Worm (Caenorhabditis elegans): Measurements from ENCODE around the gene C02H6.3.

Gene C02H6.3

ce11 chrV:7400588-7400987, 12.9 kb upstream of the C02H6.3 start, which contains the start of gene srx-60:
srx-60 (plus strand) TSS chrV:7400888.
- TF ChIP-seq tbx-11 (GFP tag; IDR thresholded peaks at IDR 0.05) (no peak), hmbx-1 (tag; optimal IDR thresholded peaks at IDR 0.05) (no peak), ceh-13 (GFP tag; optimal IDR thresholded peaks at IDR 0.05) (no peak)

- TF ChIP-seq sea-1 (GFP tag; conservative IDR thresholded peaks at IDR 0.05) (no peak), aly-1 (tag; optimal IDR thresholded peaks at IDR 0.05) (no peak), ceh-13 (GFP tag; optimal IDR thresholded peaks at IDR 0.05) (no peak)
These were observed 12.4 kb upstream of the C02H6.3 start, which contains the start of gene cnc-9 for ce11 chrV:7400095-7400494. cnc-9 (minus strand) TSS chrV:7400195.

ce11 chrV:7399202-7399601, 11.5 kb upstream of the C02H6.3 start, which contains the start of gene gst-41:
gst-41 (minus strand) TSS chrV:7399302.
- TF ChIP-seq hmg-4 (GFP tag; optimal IDR thresholded peaks at IDR 0.05) (no peak), pes-1 (GFP tag; IDR thresholded peaks at IDR 0.05) (no peak)

- TF ChIP-seq hnd-1 (tag; optimal IDR thresholded peaks at IDR 0.05): no peak
- TF ChIP-seq tbx-37 (GFP tag; conservative IDR thresholded peaks at IDR 0.05): no peak
- TF ChIP-seq scrt-1 (GFP tag; IDR thresholded peaks at IDR 0.05): no peak
- TF ChIP-seq hmbx-1 (tag; optimal IDR thresholded peaks at IDR 0.05): no peak
- TF ChIP-seq ceh-13 (GFP tag; optimal IDR thresholded peaks at IDR 0.05): no peak
These were observed 7.7 kb upstream of the C02H6.3 start, which contains the start of gene srx-9 for ce11 chrV:7395359-7395758. srx-9 (minus strand) TSS chrV:7395459.

- no peak for TF ChIP-seq ama-1 (optimal IDR thresholded peaks at IDR 0.05)
- no peak for TF ChIP-seq scrt-1 (GFP tag; IDR thresholded peaks at IDR 0.05)
- TF ChIP-seq tra-4 (tag; optimal IDR thresholded peaks at IDR 0.05): no peak
- TF ChIP-seq aly-1 (tag; optimal IDR thresholded peaks at IDR 0.05): no peak
- TF ChIP-seq ceh-13 (GFP tag; optimal IDR thresholded peaks at IDR 0.05): no peak
- TF ChIP-seq F13C5.2 (tag; optimal IDR thresholded peaks at IDR 0.05): no peak
- TF ChIP-seq flt-1 (GFP tag; IDR thresholded peaks at IDR 0.05): no peak
- no peak for TF ChIP-seq hnd-1 (tag; optimal IDR thresholded peaks at IDR 0.05)
- no peak for TF ChIP-seq pes-1 (GFP tag; IDR thresholded peaks at IDR 0.05)
- no peak for TF ChIP-seq hmg-4 (GFP tag; optimal IDR thresholded peaks at IDR 0.05)
- TF ChIP-seq B0310.2 (tag; optimal IDR thresholded peaks at IDR 0.05): no peak
- no peak for TF ChIP-seq tbx-11 (GFP tag; IDR thresholded peaks at IDR 0.05)
- no peak for TF ChIP-seq sea-1 (GFP tag; conservative IDR thresholded peaks at IDR 0.05)
- TF ChIP-seq hmbx-1 (tag; optimal IDR thresholded peaks at IDR 0.05): no peak
- no peak for TF ChIP-seq tbx-37 (GFP tag; conservative IDR thresholded peaks at IDR 0.05)
- TF ChIP-seq ceh-36 (tag; optimal IDR thresholded peaks at IDR 0.05): no peak
These were observed 4.3 kb upstream of the C02H6.3 start, which contains the start of gene fbxa-105 for ce11 chrV:7391933-7392332. fbxa-105 (minus strand) TSS chrV:7392029.

- TF ChIP-seq pes-1 (GFP tag; IDR thresholded peaks at IDR 0.05) (no peak), tbx-11 (GFP tag; IDR thresholded peaks at IDR 0.05) (no peak), hmbx-1 (tag; optimal IDR thresholded peaks at IDR 0.05) (no peak), sea-1 (GFP tag; conservative IDR thresholded peaks at IDR 0.05) (no peak), hnd-1 (tag; optimal IDR thresholded peaks at IDR 0.05) (no peak), aly-1 (tag; optimal IDR thresholded peaks at IDR 0.05) (no peak), flt-1 (GFP tag; IDR thresholded peaks at IDR 0.05) (no peak), F13C5.2 (tag; optimal IDR thresholded peaks at IDR 0.05) (no peak), ama-1 (optimal IDR thresholded peaks at IDR 0.05) (no peak), scrt-1 (GFP tag; IDR thresholded peaks at IDR 0.05) (no peak), ceh-36 (tag; optimal IDR thresholded peaks at IDR 0.05) (no peak)
These were observed 2.1 kb upstream of the C02H6.3 start, which contains the start of gene C02H6.1 for ce11 chrV:7389771-7390170. C02H6.1 (minus strand) TSS chrV:7389871.

- TF ChIP-seq F13C5.2 (tag; optimal IDR thresholded peaks at IDR 0.05): no peak
- no peak for TF ChIP-seq B0310.2 (tag; optimal IDR thresholded peaks at IDR 0.05)
- no peak for TF ChIP-seq aly-1 (tag; optimal IDR thresholded peaks at IDR 0.05)
- no peak for TF ChIP-seq ceh-36 (tag; optimal IDR thresholded peaks at IDR 0.05)
- TF ChIP-seq scrt-1 (GFP tag; IDR thresholded peaks at IDR 0.05): no peak
- no peak for TF ChIP-seq ama-1 (optimal IDR thresholded peaks at IDR 0.05)
- TF ChIP-seq ets-7 (tag; optimal IDR thresholded peaks at IDR 0.05): no peak
- no peak for TF ChIP-seq ceh-13 (GFP tag; optimal IDR thresholded peaks at IDR 0.05)
- TF ChIP-seq hmbx-1 (tag; optimal IDR thresholded peaks at IDR 0.05): no peak
- no peak for TF ChIP-seq tra-4 (tag; optimal IDR thresholded peaks at IDR 0.05)
- TF ChIP-seq flt-1 (GFP tag; IDR thresholded peaks at IDR 0.05): no peak
- TF ChIP-seq pes-1 (GFP tag; IDR thresholded peaks at IDR 0.05): no peak
- no peak for TF ChIP-seq tbx-37 (GFP tag; conservative IDR thresholded peaks at IDR 0.05)
- TF ChIP-seq tbx-11 (GFP tag; IDR thresholded peaks at IDR 0.05): no peak
- no peak for TF ChIP-seq hnd-1 (tag; optimal IDR thresholded peaks at IDR 0.05)
- no peak for TF ChIP-seq sea-1 (GFP tag; conservative IDR thresholded peaks at IDR 0.05)
- TF ChIP-seq hmg-4 (GFP tag; optimal IDR thresholded peaks at IDR 0.05): no peak
These were observed 1.5 kb downstream of the C02H6.3 start, which contains the start of gene srp-6 for ce11 chrV:7386052-7386573. srp-6 (minus strand) TSS chrV:7386102.

ce11 chrV:7381008-7381407, 6.6 kb downstream of the C02H6.3 start, which contains the start of gene C03G6.17:
C03G6.17 (minus strand) TSS chrV:7381108.
- no peak for TF ChIP-seq flt-1 (GFP tag; IDR thresholded peaks at IDR 0.05)
- no peak for TF ChIP-seq ets-7 (tag; optimal IDR thresholded peaks at IDR 0.05)
- TF ChIP-seq tra-4 (tag; optimal IDR thresholded peaks at IDR 0.05): no peak
- no peak for TF ChIP-seq scrt-1 (GFP tag; IDR thresholded peaks at IDR 0.05)
- no peak for TF ChIP-seq B0310.2 (tag; optimal IDR thresholded peaks at IDR 0.05)
- TF ChIP-seq aly-1 (tag; optimal IDR thresholded peaks at IDR 0.05): no peak
- no peak for TF ChIP-seq hnd-1 (tag; optimal IDR thresholded peaks at IDR 0.05)
- no peak for TF ChIP-seq hmbx-1 (tag; optimal IDR thresholded peaks at IDR 0.05)
- TF ChIP-seq tbx-11 (GFP tag; IDR thresholded peaks at IDR 0.05): no peak
- TF ChIP-seq pes-1 (GFP tag; IDR thresholded peaks at IDR 0.05): no peak
- TF ChIP-seq sea-1 (GFP tag; conservative IDR thresholded peaks at IDR 0.05): no peak
- TF ChIP-seq ceh-13 (GFP tag; optimal IDR thresholded peaks at IDR 0.05): no peak
- TF ChIP-seq ceh-36 (tag; optimal IDR thresholded peaks at IDR 0.05): no peak
- no peak for TF ChIP-seq hmg-4 (GFP tag; optimal IDR thresholded peaks at IDR 0.05)

All from whole organism, early embryonic.